Fruit fly (Drosophila melanogaster) whole organism, adult: ENCODE data around the gene CG11694.

Experiments
- CG11617 ChIP-seq: fragments of 200-800 bp; sonication (Bioruptor generic); optimal IDR thresholded peaks from 2 replicates; lab custom pipeline; 2017; ENCODE audit warnings: mild to moderate bottlenecking, missing biosample characterization, missing genetic modification reagents, missing genetic modification characterization
- CG12768 ChIP-seq: fragments of 200-800 bp; sonication (Bioruptor generic); optimal IDR thresholded peaks from 2 replicates; lab custom pipeline; 2017; ENCODE audit warnings: missing biosample characterization, missing genetic modification characterization, mild to moderate bottlenecking, moderate library complexity, missing genetic modification reagents
- CG14711 ChIP-seq: fragments of 200-800 bp; sonication (Bioruptor generic); optimal IDR thresholded peaks from 2 replicates; lab custom pipeline; 2018; ENCODE audit warnings: missing biosample characterization, mild to moderate bottlenecking, missing genetic modification characterization, moderate library complexity
- CG33017 ChIP-seq: fragments of 200-800 bp; sonication (Bioruptor generic); optimal IDR thresholded peaks from 2 replicates; lab custom pipeline; 2018; ENCODE audit warnings: missing biosample characterization, mild to moderate bottlenecking, missing genetic modification characterization, moderate library complexity
- Clk ChIP-seq: fragments of 200-800 bp; sonication (Bioruptor generic); optimal IDR thresholded peaks from 2 replicates; lab custom pipeline; 2017; ENCODE audit warnings: missing biosample characterization, missing genetic modification characterization
- Crg-1 ChIP-seq: fragments of 200-800 bp; sonication (Bioruptor generic); optimal IDR thresholded peaks from 2 replicates; lab custom pipeline; 2016; ENCODE audit warnings: missing biosample characterization, missing genetic modification characterization
- bab1 ChIP-seq: fragments of 200-800 bp; sonication (Bioruptor generic); optimal IDR thresholded peaks from 3 replicates; lab custom pipeline; 2019; ENCODE audit warnings: missing biosample characterization, mild to moderate bottlenecking, missing genetic modification characterization, moderate library complexity
- cnc ChIP-seq, 2 experiments: fragments of >200 bp; optimal IDR thresholded peaks; 2 replicates each; lab custom pipeline; 2017
- kay ChIP-seq: fragments of 200-800 bp; sonication (Bioruptor generic); peaks from one replicate; lab custom pipeline; 2016; ENCODE audit warnings: missing biosample characterization, missing genetic modification characterization, borderline replicate concordance
- ovo ChIP-seq: fragments of 200-800 bp; sonication (Bioruptor generic); optimal IDR thresholded peaks from 2 replicates; lab custom pipeline; 2016; ENCODE audit warnings: missing biosample characterization, missing genetic modification characterization

dm6 chr3R:8347835-8348234 lies 35.9 kb upstream of the CG11694 start:
- TF ChIP-seq cnc (optimal IDR thresholded peaks at IDR 0.05; lab: Kevin White, UChicago) (no peak), ovo (no peak), CG11617 (GFP tag; lab: Kevin White, UChicago) (no peak), CG12768 (GFP tag; lab: Kevin White, UChicago) (no peak), CG14711 (tag; lab: Kevin White, UChicago) (no peak), bab1 (GFP tag; lab: Kevin White, UChicago) (no peak), kay (no peak), CG33017 (tag; lab: Kevin White, UChicago) (no peak), Clk (GFP tag; lab: Kevin White, UChicago) (no peak), Crg-1 (GFP tag; lab: Kevin White, UChicago) (no peak)
